Fruit fly (Drosophila melanogaster): ENCODE results near the gene CG5568.

The CG5568 gene

DNA sequence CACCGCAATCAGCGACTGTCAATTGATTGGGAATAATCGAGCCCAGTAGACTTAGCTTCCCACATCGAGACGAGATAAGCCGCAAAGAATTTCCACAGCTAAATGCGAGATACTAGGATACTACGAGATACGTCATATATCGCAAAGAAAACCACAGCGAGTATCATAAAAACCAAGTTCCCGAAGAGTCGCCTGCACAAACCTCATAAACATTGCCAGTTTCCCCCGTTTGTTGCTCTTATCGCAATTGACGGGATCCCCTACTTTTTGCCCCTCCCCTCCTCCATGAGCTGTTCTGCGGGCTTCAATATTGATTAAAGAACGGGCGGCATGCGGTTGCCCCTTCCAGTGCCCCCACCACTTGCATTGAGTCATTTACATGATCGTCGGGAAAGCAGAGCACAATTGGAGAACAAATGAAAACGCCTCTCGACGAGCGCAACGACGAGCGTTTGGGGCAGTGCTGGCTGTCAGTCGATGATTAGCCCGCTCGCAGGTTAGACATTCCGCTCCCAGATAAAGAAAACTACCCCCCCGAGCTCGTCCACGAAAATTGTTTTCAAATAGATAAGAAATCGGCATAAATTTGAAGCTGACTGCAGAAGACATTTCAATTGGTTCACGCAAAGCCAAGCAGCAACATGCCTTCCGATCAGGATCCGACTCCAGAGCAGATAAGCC is 50.8 kb downstream of the CG5568 start, which contains the start of gene CG32407:
CG32407 (plus strand) TSS at position 51 of the 681 bp plus-strand sequence.
- TF ChIP-seq Pif1A (GFP tag; optimal IDR thresholded peaks at IDR 0.05) (no peak), CG34367 (tag; optimal IDR thresholded peaks at IDR 0.05) (peak; percentile 21), CG17806 (tag; optimal IDR thresholded peaks at IDR 0.05) (no peak), D1 (tag; optimal IDR thresholded peaks at IDR 0.05) (no peak), EcR (GFP tag; optimal IDR thresholded peaks at IDR 0.05) (no peak), fd96Ca (GFP tag; IDR thresholded peaks at IDR 0.05) (0 out of 3 replicates have a peak, but pooled peaks have one; percentile 42), CG12605 (GFP tag; IDR thresholded peaks at IDR 0.05) (no peak), CG32121 (GFP tag; IDR thresholded peaks at IDR 0.05) (0 out of 2 replicates have a peak, but pooled peaks have one; percentile 11), CG10348 (GFP tag; IDR thresholded peaks at IDR 0.05) (no peak), Ets98B (GFP tag; IDR thresholded peaks at IDR 0.05) (peak; percentile 41; the same call in 1 of the 2 replicates), CG14655 (GFP tag; optimal IDR thresholded peaks at IDR 0.05) (no peak), rn (GFP tag; IDR thresholded peaks at IDR 0.05) (no peak), CG9948 (tag; optimal IDR thresholded peaks at IDR 0.05) (no peak), Pif1B (GFP tag; optimal IDR thresholded peaks at IDR 0.05) (no peak), CG13204 (GFP tag; optimal IDR thresholded peaks at IDR 0.05) (peak; percentile 76), CG8159 (tag; optimal IDR thresholded peaks at IDR 0.05) (no peak), CG4496 (GFP tag; IDR thresholded peaks at IDR 0.05) (peak; percentile 56; the same call in 1 of the 3 replicates), Snoo (tag; optimal IDR thresholded peaks at IDR 0.05) (no peak), CG15710 (tag; optimal IDR thresholded peaks at IDR 0.05) (no peak), CG8301 (tag; optimal IDR thresholded peaks at IDR 0.05) (no peak), gl (tag; optimal IDR thresholded peaks at IDR 0.05) (no peak)

Measured in whole organism, pupa.